Fruit fly (Drosophila melanogaster) whole organism, embryonic: ENCODE measurements around the gene se.
A peak's percentile ranks its signal among the peaks of the same experiment; 100 is the strongest.

ENCODE experiments used
- Aef1 ChIP-seq: fragments of 200-800 bp; sonication (Bioruptor generic); IDR thresholded peaks from 3 replicates; pipeline ENCODE4 v1.3.6; 2022; ENCODE audit warnings: missing biosample characterization, missing genetic modification characterization
- Antp ChIP-seq: fragments of 200-800 bp; sonication (Bioruptor generic); optimal IDR thresholded peaks from 3 replicates; lab custom pipeline; 2016; ENCODE audit warnings: missing biosample characterization, missing genetic modification characterization
- B-H2 ChIP-seq: fragments of 200-800 bp; sonication (Bioruptor generic); optimal IDR thresholded peaks from 2 replicates; lab custom pipeline; 2018; ENCODE audit warnings: missing biosample characterization, mild to moderate bottlenecking, missing genetic modification characterization
- C15 ChIP-seq: fragments of 200-800 bp; sonication (Bioruptor generic); IDR thresholded peaks from 3 replicates; pipeline ENCODE4 v1.3.6; 2022; ENCODE audit warnings: missing biosample characterization, missing genetic modification characterization
- CG14014 ChIP-seq: fragments of 200-800 bp; sonication (Bioruptor generic); IDR thresholded peaks from 2 replicates; pipeline ENCODE4 v1.3.6; 2022; ENCODE audit warnings: missing biosample characterization, missing genetic modification characterization
- CG15011 ChIP-seq: fragments of 200-800 bp; sonication (Bioruptor generic); optimal IDR thresholded peaks from 3 replicates; lab custom pipeline; 2018; ENCODE audit warnings: missing biosample characterization, mild to moderate bottlenecking, missing genetic modification characterization
- CG1529 ChIP-seq: fragments of 200-800 bp; sonication (Bioruptor generic); optimal IDR thresholded peaks from 3 replicates; lab custom pipeline; 2018; ENCODE audit warnings: missing biosample characterization, missing genetic modification characterization
- CG17359 ChIP-seq: fragments of 200-800 bp; sonication (Bioruptor generic); optimal IDR thresholded peaks from 3 replicates; lab custom pipeline; 2018; ENCODE audit warnings: missing biosample characterization, mild to moderate bottlenecking, missing genetic modification characterization, moderate library complexity
- CG17385 ChIP-seq: fragments of 200-800 bp; sonication (Bioruptor generic); optimal IDR thresholded peaks from 3 replicates; lab custom pipeline; 2018; ENCODE audit warnings: missing biosample characterization, mild to moderate bottlenecking, missing genetic modification characterization
- CG18599 ChIP-seq: fragments of 200-800 bp; sonication (Bioruptor generic); optimal IDR thresholded peaks from 3 replicates; lab custom pipeline; 2017; ENCODE audit warnings: missing biosample characterization, missing genetic modification characterization, mild to moderate bottlenecking, moderate library complexity, missing genetic modification reagents
- CG18764 ChIP-seq: fragments of 200-800 bp; sonication (Bioruptor generic); optimal IDR thresholded peaks from 3 replicates; lab custom pipeline; 2016; ENCODE audit warnings: missing biosample characterization, missing genetic modification characterization
- CG30020 ChIP-seq: fragments of 200-800 bp; optimal IDR thresholded peaks from 2 replicates; lab custom pipeline; 2019; ENCODE audit warnings: missing biosample characterization, mild to moderate bottlenecking, missing genetic modification characterization, moderate library complexity
- CG32767 ChIP-seq: fragments of 200-800 bp; sonication (Bioruptor generic); IDR thresholded peaks from 2 replicates; pipeline ENCODE4 v1.3.6; 2022; ENCODE audit warnings: missing biosample characterization, missing genetic modification characterization
- CG3281 ChIP-seq: fragments of 200-800 bp; sonication (Bioruptor generic); optimal IDR thresholded peaks from 3 replicates; lab custom pipeline; 2017; ENCODE audit warnings: missing biosample characterization, mild to moderate bottlenecking, missing genetic modification characterization
- CG33557 ChIP-seq: fragments of 200-800 bp; sonication (Bioruptor generic); optimal IDR thresholded peaks from 2 replicates; lab custom pipeline; 2019; ENCODE audit warnings: missing biosample characterization, mild to moderate bottlenecking, missing genetic modification characterization, moderate library complexity
- CG3726 ChIP-seq: fragments of 200-800 bp; sonication (Bioruptor generic); IDR thresholded peaks from 3 replicates; pipeline ENCODE4, ENCODE4 v1.3.6; 2022; ENCODE audit warnings: missing biosample characterization, missing genetic modification characterization
- CG5180 ChIP-seq: fragments of 200-800 bp; sonication (Bioruptor generic); optimal IDR thresholded peaks from 3 replicates; lab custom pipeline; 2017; ENCODE audit warnings: missing biosample characterization, missing genetic modification characterization, mild to moderate bottlenecking, moderate library complexity, missing genetic modification reagents
- CG5245 ChIP-seq: fragments of 200-800 bp; sonication (Bioruptor generic); optimal IDR thresholded peaks from 3 replicates; lab custom pipeline; 2016; ENCODE audit warnings: missing biosample characterization, missing genetic modification characterization
- CG6254 ChIP-seq: fragments of 200-800 bp; sonication (Bioruptor generic); optimal IDR thresholded peaks from 3 replicates; lab custom pipeline; 2017; ENCODE audit warnings: mild to moderate bottlenecking, missing biosample characterization, missing genetic modification reagents, missing genetic modification characterization
- CG8478 ChIP-seq: fragments of >200 bp; optimal IDR thresholded peaks from 2 replicates; lab custom pipeline; 2018
- CG8765 ChIP-seq: fragments of 200-800 bp; sonication (Bioruptor generic); IDR thresholded peaks from 2 replicates; pipeline ENCODE4 v1.3.6; 2022; ENCODE audit warnings: missing biosample characterization, missing genetic modification characterization
- CG8944 ChIP-seq: fragments of 200-800 bp; sonication (Bioruptor generic); optimal IDR thresholded peaks from 3 replicates; lab custom pipeline; 2016; ENCODE audit warnings: missing biosample characterization, missing genetic modification characterization
- Deaf1 ChIP-seq: fragments of 200-800 bp; optimal IDR thresholded peaks from 3 replicates; lab custom pipeline; 2019; ENCODE audit warnings: missing biosample characterization, mild to moderate bottlenecking, missing genetic modification characterization, moderate library complexity
- GATAe ChIP-seq: fragments of 200-800 bp; sonication (Bioruptor generic); conservative IDR thresholded peaks from 2 replicates; pipeline ENCODE4 v1.3.6; 2022; ENCODE audit warnings: missing biosample characterization, missing genetic modification characterization
- HLH54F ChIP-seq: fragments of 200-800 bp; sonication (Bioruptor generic); optimal IDR thresholded peaks from 3 replicates; lab custom pipeline; 2016; ENCODE audit warnings: missing biosample characterization, missing genetic modification characterization
- HLHmδ ChIP-seq: fragments of 200-800 bp; sonication (Bioruptor generic); optimal IDR thresholded peaks from 2 replicates; lab custom pipeline; 2018; ENCODE audit warnings: missing biosample characterization, mild to moderate bottlenecking, missing genetic modification characterization, moderate library complexity
- Lhr ChIP-seq: fragments of 200-800 bp; sonication (Bioruptor generic); optimal IDR thresholded peaks from 3 replicates; lab custom pipeline; 2017; ENCODE audit warnings: mild to moderate bottlenecking, missing biosample characterization, missing genetic modification reagents, missing genetic modification characterization
- Mad ChIP-seq: fragments of 200-800 bp; sonication (Bioruptor generic); optimal IDR thresholded peaks from 2 replicates; lab custom pipeline; 2016; ENCODE audit warnings: missing biosample characterization, missing genetic modification characterization
- Pdp1 ChIP-seq, 2 experiments: fragments of 200-800 bp; sonication (Bioruptor generic); optimal IDR thresholded peaks; 3 replicates each; lab custom pipeline; 2016; ENCODE audit warnings: missing biosample characterization in 2 of 2, missing genetic modification characterization in 2 of 2, mild to moderate bottlenecking in 1 of 2, moderate library complexity in 1 of 2
- Sin3A ChIP-seq: fragments of >200 bp; optimal IDR thresholded peaks from 2 replicates; lab custom pipeline; 2018
- Sry-β ChIP-seq: fragments of 200-800 bp; sonication (Bioruptor generic); optimal IDR thresholded peaks from 2 replicates; lab custom pipeline; 2018; ENCODE audit warnings: missing biosample characterization, mild to moderate bottlenecking, missing genetic modification characterization, moderate library complexity
- TFAM ChIP-seq: fragments of 200-800 bp; sonication (Bioruptor generic); optimal IDR thresholded peaks from 2 replicates; lab custom pipeline; 2017; ENCODE audit warnings: missing biosample characterization, missing genetic modification characterization, inconsistent platforms
- Xbp1 ChIP-seq: fragments of 200-800 bp; sonication (Bioruptor generic); optimal IDR thresholded peaks from 3 replicates; lab custom pipeline; 2016; ENCODE audit warnings: missing biosample characterization, mild to moderate bottlenecking, missing genetic modification characterization
- aop ChIP-seq: fragments of 200-800 bp; sonication (Bioruptor generic); IDR thresholded peaks from 2 replicates; pipeline ENCODE4 v1.3.6; 2022; ENCODE audit warnings: missing biosample characterization, missing genetic modification characterization
- az2 ChIP-seq: fragments of 200-800 bp; sonication (Bioruptor generic); optimal IDR thresholded peaks from 3 replicates; lab custom pipeline; 2016; ENCODE audit warnings: missing biosample characterization, missing genetic modification characterization
- dati ChIP-seq: fragments of 200-800 bp; sonication (Bioruptor generic); IDR thresholded peaks from 2 replicates; pipeline ENCODE4 v1.3.6; 2022; ENCODE audit warnings: missing biosample characterization, missing genetic modification characterization
- dysf ChIP-seq: fragments of 200-800 bp; sonication (Bioruptor generic); IDR thresholded peaks from 3 replicates; pipeline ENCODE4 v1.3.6; 2022; ENCODE audit warnings: missing biosample characterization, missing genetic modification characterization
- exex ChIP-seq: fragments of 200-800 bp; sonication (Bioruptor generic); optimal IDR thresholded peaks from 4 replicates; lab custom pipeline; 2018; ENCODE audit warnings: missing biosample characterization, mild to moderate bottlenecking, missing genetic modification characterization, moderate library complexity
- gcm ChIP-seq: fragments of 200-800 bp; sonication (Bioruptor generic); optimal IDR thresholded peaks from 2 replicates; lab custom pipeline; 2019; ENCODE audit warnings: missing biosample characterization, mild to moderate bottlenecking, missing genetic modification characterization, moderate library complexity
- jumu ChIP-seq: fragments of 200-800 bp; sonication (Bioruptor generic); optimal IDR thresholded peaks from 3 replicates; lab custom pipeline; 2016; ENCODE audit warnings: missing biosample characterization, missing genetic modification characterization
- maf-S ChIP-seq: fragments of 200-800 bp; sonication (Bioruptor generic); optimal IDR thresholded peaks from 2 replicates; lab custom pipeline; 2016; ENCODE audit warnings: missing biosample characterization, missing genetic modification characterization
- nom ChIP-seq: fragments of 200-800 bp; sonication (Bioruptor generic); optimal IDR thresholded peaks from 2 replicates; lab custom pipeline; 2017; ENCODE audit warnings: missing biosample characterization, missing genetic modification characterization, mild to moderate bottlenecking, moderate library complexity, missing genetic modification reagents
- seq ChIP-seq: fragments of 200-800 bp; sonication (Bioruptor generic); IDR thresholded peaks from 2 replicates; pipeline ENCODE4 v1.3.6; 2022; ENCODE audit warnings: missing biosample characterization, missing genetic modification characterization
- sqz ChIP-seq: fragments of 200-800 bp; sonication (Bioruptor generic); optimal IDR thresholded peaks from 3 replicates; lab custom pipeline; 2018; ENCODE audit warnings: missing biosample characterization, mild to moderate bottlenecking, missing genetic modification characterization
- sug ChIP-seq: fragments of 200-800 bp; optimal IDR thresholded peaks from 2 replicates; lab custom pipeline; 2019; ENCODE audit warnings: missing biosample characterization, mild to moderate bottlenecking, missing genetic modification characterization, moderate library complexity
- unc-4 ChIP-seq: fragments of 200-800 bp; sonication (Bioruptor generic); IDR thresholded peaks from 2 replicates; pipeline ENCODE4 v1.3.6; 2022; ENCODE audit warnings: missing biosample characterization, missing genetic modification characterization; ENCODE audit not compliant: partially characterized antibody
- vnd ChIP-seq: fragments of 200-800 bp; sonication (Bioruptor generic); IDR thresholded peaks from 3 replicates; pipeline ENCODE4 v1.3.6; 2022; ENCODE audit warnings: missing biosample characterization, missing genetic modification characterization; ENCODE audit not compliant: partially characterized antibody
- yki ChIP-seq: fragments of >200 bp; optimal IDR thresholded peaks from 3 replicates; lab custom pipeline; 2018
- zen ChIP-seq: fragments of 200-800 bp; sonication (Bioruptor generic); optimal IDR thresholded peaks from 3 replicates; lab custom pipeline; 2018; ENCODE audit warnings: missing biosample characterization, mild to moderate bottlenecking, missing genetic modification characterization, moderate library complexity
- zen2 ChIP-seq: fragments of 200-800 bp; sonication (Bioruptor generic); IDR thresholded peaks from 3 replicates; pipeline ENCODE4 v1.3.6; 2022; ENCODE audit warnings: missing biosample characterization, missing genetic modification characterization; ENCODE audit not compliant: partially characterized antibody

The se gene

DNA sequence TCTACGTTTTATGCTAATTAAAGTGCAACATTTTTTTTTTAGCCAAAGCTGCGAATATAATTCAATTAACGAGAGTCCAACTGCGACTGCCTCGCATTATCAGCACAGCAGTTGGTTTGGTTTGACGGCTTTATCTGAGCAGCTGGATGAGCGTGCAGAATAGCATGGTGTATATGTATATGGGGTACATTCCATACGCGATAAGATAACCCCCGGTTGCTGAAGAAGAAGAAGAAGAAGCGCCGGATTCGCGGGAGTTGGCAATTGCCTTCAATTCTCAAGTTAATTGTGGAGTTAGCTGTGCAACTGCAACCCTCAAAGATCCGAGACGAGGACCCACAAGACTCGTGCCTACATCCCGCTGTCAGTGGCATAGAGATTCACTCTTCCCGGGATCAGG, 25.1 kb downstream of the se start (continued):
- TF ChIP-seq Lhr (GFP tag; lab: Kevin White, UChicago) (no peak), Xbp1 (GFP tag; lab: Kevin White, UChicago) (no peak), Aef1 (GFP tag; lab: Robert Waterston, UW) (no peak), CG8478 (no peak), CG33557 (GFP tag; lab: Kevin White, UChicago) (no peak), dati (GFP tag; lab: Robert Waterston, UW) (no peak), CG8765 (GFP tag; lab: Robert Waterston, UW) (no peak), CG32767 (peak; percentile 17; the same call in 1 of the 2 replicates), Pdp1 (GFP tag; optimal IDR thresholded peaks at IDR 0.05; lab: Kevin White, UChicago) (no peak), GATAe (peak; percentile 86), CG3726 (GFP tag; lab: Robert Waterston, UW) (0 out of 3 replicates have a peak, but pooled peaks have one; percentile 15), CG15011 (GFP tag; lab: Kevin White, UChicago) (no peak), C15 (GFP tag; lab: Robert Waterston, UW) (no peak), Deaf1 (tag; lab: Kevin White, UChicago) (no peak), CG14014 (GFP tag; lab: Robert Waterston, UW) (no peak), Sry-β (no peak), dysf (no peak), B-H2 (no peak), HLHmδ (GFP tag; lab: Kevin White, UChicago) (no peak), aop (no peak), zen2 (GFP tag; lab: Robert Waterston, UW) (no peak), gcm (peak; percentile 57), seq (GFP tag; lab: Robert Waterston, UW) (no peak), Mad (GFP tag; lab: Kevin White, UChicago) (no peak), az2 (GFP tag; lab: Kevin White, UChicago) (no peak), exex (peak; percentile 39), CG6254 (GFP tag; lab: Kevin White, UChicago) (no peak), yki (lab: Kevin White, UChicago) (no peak), CG18599 (peak; percentile 29), nom (no peak), CG5180 (no peak), sug (tag; lab: Kevin White, UChicago) (peak; percentile 48), CG1529 (GFP tag; lab: Kevin White, UChicago) (no peak), CG17385 (peak; percentile 69), CG3281 (GFP tag; lab: Kevin White, UChicago) (no peak), zen (tag; lab: Kevin White, UChicago) (no peak), CG18764 (GFP tag; lab: Kevin White, UChicago) (no peak), CG30020 (tag; lab: Kevin White, UChicago) (no peak), unc-4 (GFP tag; lab: Robert Waterston, UW) (no peak), maf-S (no peak), CG8944 (no peak), TFAM (GFP tag; lab: Kevin White, UChicago) (no peak), CG5245 (no peak), jumu (no peak), Sin3A (lab: Kevin White, UChicago) (no peak), CG17359 (tag; lab: Kevin White, UChicago) (no peak), sqz (peak; percentile 27), Antp (GFP tag; lab: Kevin White, UChicago) (no peak), vnd (GFP tag; lab: Robert Waterston, UW) (peak; percentile 10; the same call in 1 of the 3 replicates), HLH54F (GFP tag; lab: Kevin White, UChicago) (no peak)
- TF ChIP-seq, all 482 proteins: peak for 13
